Fruit fly (Drosophila melanogaster): ENCODE measurements around the gene Esp.

The Esp gene

dm6 chr3R:24810844-24811625 lies 30.7 kb upstream of the Esp start (continued):
- TF ChIP-seq Chrac-16 (GFP tag; optimal IDR thresholded peaks at IDR 0.05) (peak; percentile 78), Dip3 (GFP tag; optimal IDR thresholded peaks at IDR 0.05) (peak; percentile 93), CG11695 (GFP tag; IDR thresholded peaks at IDR 0.05) (peak; percentile 98), HHEX (GFP tag; optimal IDR thresholded peaks at IDR 0.05) (peak; percentile 90), pan (optimal IDR thresholded peaks at IDR 0.05) (no peak), pan (GFP tag; optimal IDR thresholded peaks at IDR 0.05 in 1 of 2, IDR thresholded peaks at IDR 0.05 in 1 of 2) (peak in 1 of 2 experiments; percentile 93), GATAe (GFP tag; conservative IDR thresholded peaks at IDR 0.05) (peak; percentile 41; the same call in 1 of the 2 replicates), CG12219 (GFP tag; optimal IDR thresholded peaks at IDR 0.05) (peak; percentile 92), CG1832 (GFP tag; optimal IDR thresholded peaks at IDR 0.05) (no peak), dm (GFP tag; optimal IDR thresholded peaks at IDR 0.05) (peak; percentile 71), grau (tag; optimal IDR thresholded peaks at IDR 0.05) (peak; percentile 91), yki (optimal IDR thresholded peaks at IDR 0.05) (no peak), CG8290 (GFP tag; optimal IDR thresholded peaks at IDR 0.05) (peak; percentile 8), CG8290 (tag; optimal IDR thresholded peaks at IDR 0.05) (peak in 1 of 2 experiments; percentile 98), fu2 (GFP tag; optimal IDR thresholded peaks at IDR 0.05) (peak; percentile 84), CG13296 (GFP tag; optimal IDR thresholded peaks at IDR 0.05) (peak; percentile 91), nerfin-1 (tag; optimal IDR thresholded peaks at IDR 0.05) (peak; percentile 77), CG3726 (GFP tag; IDR thresholded peaks at IDR 0.05) (peak; percentile 53; the same call in 1 of the 3 replicates), Dbx (GFP tag; IDR thresholded peaks at IDR 0.05) (peak; percentile 90), CG4707 (GFP tag; optimal IDR thresholded peaks at IDR 0.05) (peak; percentile 69), CG15514 (GFP tag; optimal IDR thresholded peaks at IDR 0.05) (peak; percentile 82), az2 (GFP tag; optimal IDR thresholded peaks at IDR 0.05) (peak; percentile 87), ab (GFP tag; optimal IDR thresholded peaks at IDR 0.05) (peak; percentile 78), ap (GFP tag; IDR thresholded peaks at IDR 0.05) (peak; percentile 79), CG9817 (tag; optimal IDR thresholded peaks at IDR 0.05) (peak; percentile 90), BtbVII (GFP tag; optimal IDR thresholded peaks at IDR 0.05) (peak; percentile 89), bowl (GFP tag; IDR thresholded peaks at IDR 0.05) (peak; percentile 65; the same call in 1 of the 2 replicates), zfh2 (GFP tag; optimal IDR thresholded peaks at IDR 0.05) (peak; percentile 89), CG13123 (GFP tag; optimal IDR thresholded peaks at IDR 0.05) (peak; percentile 73), Vsx1 (GFP tag; optimal IDR thresholded peaks at IDR 0.05) (peak; percentile 66), Hr3 (GFP tag; optimal IDR thresholded peaks at IDR 0.05) (peak; percentile 87), vfl (GFP tag; optimal IDR thresholded peaks at IDR 0.05) (peak; percentile 75), cad (GFP tag; optimal IDR thresholded peaks at IDR 0.05) (no peak), ato (GFP tag; IDR thresholded peaks at IDR 0.05; ENCODE audit: partially characterized antibody) (no peak), D (optimal IDR thresholded peaks at IDR 0.05) (no peak), D (GFP tag; optimal IDR thresholded peaks at IDR 0.05) (peak; percentile 68), zf30C (GFP tag; optimal IDR thresholded peaks at IDR 0.05) (no peak), sob (GFP tag; IDR thresholded peaks at IDR 0.05) (peak; percentile 95), CG15601 (tag; optimal IDR thresholded peaks at IDR 0.05) (peak; percentile 68), Xrp1 (GFP tag; IDR thresholded peaks at IDR 0.05) (peak; percentile 90), Opbp (GFP tag; IDR thresholded peaks at IDR 0.05; ENCODE audit: partially characterized antibody) (no peak), Nf-YC (tag; optimal IDR thresholded peaks at IDR 0.05) (peak; percentile 72), CG10321 (GFP tag; IDR thresholded peaks at IDR 0.05) (peak; percentile 55; the same call in 1 of the 2 replicates), CG6683 (GFP tag; optimal IDR thresholded peaks at IDR 0.05) (peak; percentile 70), Fer1 (GFP tag; optimal IDR thresholded peaks at IDR 0.05) (peak; percentile 88), CG15269 (tag; optimal IDR thresholded peaks at IDR 0.05) (peak; percentile 95), org-1 (GFP tag; optimal IDR thresholded peaks at IDR 0.05) (peak; percentile 85), Oaz (GFP tag; IDR thresholded peaks at IDR 0.05) (peak; percentile 83), tgo (GFP tag; IDR thresholded peaks at IDR 0.05) (peak; percentile 83), mld (GFP tag; IDR thresholded peaks at IDR 0.05; ENCODE audit: partially characterized antibody) (0 out of 3 replicates have a peak, but pooled peaks have one; percentile 20)
